Fruit fly (Drosophila melanogaster) whole organism: ENCODE data around the gene HP6.
A peak's percentile ranks its signal among the peaks of the same experiment; 100 is the strongest.

Source experiments
- CG8478 ChIP-seq: fragments of >200 bp; optimal IDR thresholded peaks from 2 replicates; lab custom pipeline; 2018; ENCODE audit warnings: inconsistent platforms
- Dll ChIP-seq: fragments of >200 bp; optimal IDR thresholded peaks from 2 replicates; lab custom pipeline; 2017
- EcR ChIP-seq, 2 experiments: fragments of >200 bp; optimal IDR thresholded peaks; 2 replicates each; lab custom pipeline; 2017; ENCODE audit warnings: missing biosample characterization in 2 of 2, missing genetic modification characterization in 2 of 2, missing genetic modification reagents in 2 of 2
- pan ChIP-seq: fragments of >200 bp; optimal IDR thresholded peaks from 2 replicates; lab custom pipeline; 2017
- psq ChIP-seq: fragments of >200 bp; optimal IDR thresholded peaks from 2 replicates; lab custom pipeline; 2017
- usp ChIP-seq: fragments of >200 bp; optimal IDR thresholded peaks from 2 replicates; lab custom pipeline; 2017; ENCODE audit warnings: missing biosample characterization, missing genetic modification characterization, mixed read lengths

Gene HP6

DNA sequence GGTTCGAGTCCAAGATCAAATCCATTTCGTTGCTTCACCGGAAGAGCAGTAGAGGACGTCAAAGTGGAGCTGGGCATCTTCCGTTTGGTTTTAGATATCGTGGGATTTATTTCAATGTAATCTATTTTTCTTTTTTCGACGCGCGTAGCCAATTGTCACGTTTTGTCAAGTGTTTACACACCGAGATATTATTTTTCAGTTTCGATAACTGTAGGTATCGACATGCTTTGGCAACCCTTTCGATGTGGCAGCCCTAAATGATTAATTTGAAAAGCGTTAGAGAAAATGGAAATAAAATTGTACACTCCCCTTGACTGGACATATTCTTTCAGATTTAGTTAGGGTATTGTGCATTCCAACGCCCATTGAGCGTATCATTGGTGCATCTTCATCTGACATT is at the start of gene HP6:
HP6 (minus strand) TSS at position 192 of the 400 bp plus-strand sequence.
- no peak for TF ChIP-seq usp (GFP tag; lab: Kevin White, UChicago)
- TF ChIP-seq CG8478 (lab: Kevin White, UChicago) = no peak
- no peak for TF ChIP-seq EcR (GFP tag; optimal IDR thresholded peaks at IDR 0.05; lab: Kevin White, UChicago)
- TF ChIP-seq psq = no peak
- TF ChIP-seq pan (lab: Kevin White, UChicago) = no peak
- TF ChIP-seq Dll = no peak

DNA sequence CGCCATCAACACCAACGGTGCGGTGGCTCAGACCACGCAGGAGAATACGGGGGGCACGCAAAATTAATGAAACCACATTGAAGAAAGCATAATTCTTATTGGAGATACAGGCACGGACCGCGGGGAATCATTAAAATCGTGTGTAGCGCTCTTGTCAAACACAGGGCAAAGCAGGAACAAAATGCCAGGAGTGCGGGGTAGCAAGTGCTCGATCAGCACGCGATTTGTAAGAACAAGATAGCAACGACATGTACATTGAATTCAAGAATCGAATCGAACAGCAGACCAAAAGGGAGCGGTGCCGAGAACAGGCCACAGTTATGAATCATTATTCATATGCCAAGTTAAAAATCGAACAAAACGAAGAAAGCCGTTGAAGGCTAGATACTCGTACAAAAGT is 49.0 kb upstream of the HP6 start:
- TF ChIP-seq pan (lab: Kevin White, UChicago) (no peak), usp (GFP tag; lab: Kevin White, UChicago) (no peak), CG8478 (lab: Kevin White, UChicago) (no peak), EcR (GFP tag; optimal IDR thresholded peaks at IDR 0.05; lab: Kevin White, UChicago) (no peak)

DNA sequence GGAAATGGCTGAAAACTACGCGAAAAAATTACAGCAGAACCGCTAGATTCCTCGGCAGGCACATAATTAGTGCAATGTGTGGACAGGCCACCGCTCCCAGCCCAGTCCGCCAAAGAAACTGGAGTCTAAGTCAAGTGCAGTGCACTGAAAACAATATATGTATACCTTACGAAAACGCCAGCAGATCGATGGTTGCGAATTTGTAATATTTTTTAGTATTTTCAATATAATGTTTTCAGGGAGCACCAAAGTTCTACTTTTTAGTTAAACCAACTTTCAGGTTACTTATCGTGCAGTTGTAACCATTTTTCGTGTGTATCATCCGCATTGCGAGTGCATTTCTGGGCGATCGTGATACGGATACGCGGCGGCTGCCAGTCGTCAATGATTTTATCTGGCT is 43.9 kb upstream of the HP6 start:
- TF ChIP-seq Dll (no peak), usp (GFP tag; lab: Kevin White, UChicago) (no peak), pan (lab: Kevin White, UChicago) (no peak), psq (no peak), CG8478 (lab: Kevin White, UChicago) (no peak), EcR (GFP tag; optimal IDR thresholded peaks at IDR 0.05; lab: Kevin White, UChicago) (no peak)

DNA sequence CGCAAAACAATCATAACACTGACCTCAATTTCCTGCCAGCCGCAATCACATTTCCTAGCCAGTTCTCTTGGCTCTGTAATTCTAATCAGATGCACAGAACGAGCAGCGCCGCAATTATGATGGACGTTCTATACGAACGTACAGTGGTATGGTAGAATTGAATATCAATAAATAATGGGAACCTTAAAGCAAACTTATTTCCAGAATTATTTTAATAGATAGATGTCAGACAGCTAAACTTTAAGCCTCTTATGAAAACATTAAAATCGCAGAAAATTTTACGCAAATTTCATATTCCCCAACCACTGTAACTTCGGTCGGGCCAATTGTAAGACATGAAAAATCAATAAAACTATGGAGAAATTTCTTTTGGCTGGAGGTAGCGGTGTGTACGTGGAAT is 41.2 kb upstream of the HP6 start:
- no peak for TF ChIP-seq psq
- TF ChIP-seq Dll = no peak
- TF ChIP-seq pan (lab: Kevin White, UChicago) = no peak
- no peak for TF ChIP-seq usp (GFP tag; lab: Kevin White, UChicago)
- TF ChIP-seq CG8478 (lab: Kevin White, UChicago) = no peak
- TF ChIP-seq EcR (GFP tag; optimal IDR thresholded peaks at IDR 0.05; lab: Kevin White, UChicago) = no peak

DNA sequence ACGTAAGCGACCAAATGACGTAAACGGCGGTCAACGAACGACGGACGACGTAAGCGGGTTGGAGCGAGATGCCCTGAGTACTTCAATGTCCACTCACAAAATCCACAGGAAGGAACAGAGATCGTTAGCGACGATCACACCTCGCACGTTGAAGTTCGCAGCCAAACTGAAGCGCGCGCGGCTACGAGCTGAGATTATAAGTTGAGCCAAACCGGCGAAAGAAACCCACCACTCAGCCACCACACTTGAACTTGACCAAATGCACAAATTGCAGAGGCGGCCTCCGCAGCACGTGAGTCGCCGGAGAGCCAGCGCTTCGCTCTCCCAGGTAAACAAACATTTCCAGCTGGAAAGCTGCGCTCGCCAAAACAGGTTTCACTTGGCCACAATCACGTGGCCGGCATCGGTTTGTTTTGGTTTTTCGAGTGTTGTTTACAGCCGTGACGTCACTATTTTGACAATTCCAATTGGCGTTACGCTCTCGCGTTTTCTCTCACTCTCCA is 36.2 kb upstream of the HP6 start, which contains the start of gene dpy:
dpy (minus strand) TSS at position 161 of the 503 bp plus-strand sequence.
- TF ChIP-seq EcR (GFP tag; optimal IDR thresholded peaks at IDR 0.05; lab: Kevin White, UChicago) (peak in 1 of 2 experiments; percentile 74), CG8478 (lab: Kevin White, UChicago) (no peak)

DNA sequence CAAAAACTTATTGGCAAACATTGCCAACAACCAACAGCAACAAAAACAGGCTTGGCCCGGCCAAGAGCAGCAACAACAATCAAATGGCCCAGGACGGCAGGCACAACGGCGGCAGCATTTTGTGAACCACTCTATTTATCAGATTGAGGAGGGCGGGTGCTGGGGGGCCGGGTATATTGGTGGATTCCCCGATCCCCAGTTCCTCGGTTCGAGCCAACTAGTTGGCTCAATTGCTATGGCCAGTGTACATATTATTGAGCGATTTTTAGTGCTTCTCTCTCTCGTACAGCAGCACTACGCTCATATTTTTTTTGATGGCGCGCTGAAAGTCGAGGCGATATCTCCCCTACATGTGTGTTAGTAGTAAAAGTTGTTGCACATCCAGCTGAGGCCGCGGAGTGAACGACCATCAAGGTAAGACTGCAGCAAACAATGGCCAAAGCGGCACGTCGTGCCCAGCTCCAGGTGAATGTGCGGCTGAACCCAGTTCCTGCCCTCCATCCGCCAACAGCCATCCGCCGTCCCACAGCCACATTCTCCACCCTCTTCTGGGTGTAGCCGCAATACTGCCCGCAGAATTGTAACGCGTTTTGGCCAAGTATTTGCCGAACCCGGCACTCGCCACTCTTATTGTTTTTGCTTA is 21.9 kb upstream of the HP6 start:
- TF ChIP-seq pan (lab: Kevin White, UChicago) = no peak
- TF ChIP-seq EcR (GFP tag; optimal IDR thresholded peaks at IDR 0.05; lab: Kevin White, UChicago) = peak in 1 of 2 experiments; percentile 55

DNA sequence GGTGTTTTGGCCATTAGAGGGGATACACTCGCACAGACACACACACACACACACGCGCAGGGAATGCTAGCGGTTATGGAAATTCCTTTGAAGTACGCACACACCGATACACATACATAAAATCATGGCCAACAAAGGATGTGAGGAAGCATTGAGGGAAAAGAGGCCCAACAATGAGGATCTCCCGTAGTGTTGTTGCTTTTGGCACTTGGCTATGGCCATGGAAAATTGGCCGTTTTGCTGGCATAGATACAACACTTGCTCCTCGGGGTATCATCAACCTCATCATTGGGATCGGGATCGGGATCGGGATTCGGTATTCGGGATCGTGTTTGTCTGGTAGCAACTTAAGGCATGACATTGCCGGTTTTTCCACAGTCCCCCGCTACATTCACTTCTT is 19.6 kb upstream of the HP6 start:
- TF ChIP-seq psq (no peak), CG8478 (lab: Kevin White, UChicago) (no peak), EcR (GFP tag; optimal IDR thresholded peaks at IDR 0.05; lab: Kevin White, UChicago) (peak in 1 of 2 experiments; percentile 15), pan (lab: Kevin White, UChicago) (no peak), usp (GFP tag; lab: Kevin White, UChicago) (no peak), Dll (no peak)

DNA sequence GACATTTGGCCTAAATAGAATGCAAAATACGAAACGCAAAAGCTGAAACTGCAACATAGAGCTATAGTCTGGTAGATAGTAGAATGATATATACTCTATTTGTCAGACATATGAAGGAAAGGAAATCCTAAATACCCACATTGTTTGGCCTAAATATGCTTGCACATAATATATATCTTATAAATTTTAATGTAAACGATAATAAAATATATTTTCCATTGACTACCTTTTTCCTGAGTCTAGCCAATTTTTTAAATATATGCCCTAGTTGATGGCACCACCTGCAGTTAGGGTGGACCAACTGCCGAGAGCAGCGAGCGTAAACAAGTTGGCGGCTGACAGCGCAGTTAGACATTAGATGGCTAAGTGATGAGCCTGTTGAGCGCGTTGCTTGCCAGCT is 18.7 kb upstream of the HP6 start:
- no peak for TF ChIP-seq EcR (GFP tag; optimal IDR thresholded peaks at IDR 0.05; lab: Kevin White, UChicago)
- no peak for TF ChIP-seq psq
- TF ChIP-seq pan (lab: Kevin White, UChicago) = no peak
- TF ChIP-seq CG8478 (lab: Kevin White, UChicago) = no peak
- TF ChIP-seq usp (GFP tag; lab: Kevin White, UChicago) = no peak
- no peak for TF ChIP-seq Dll

DNA sequence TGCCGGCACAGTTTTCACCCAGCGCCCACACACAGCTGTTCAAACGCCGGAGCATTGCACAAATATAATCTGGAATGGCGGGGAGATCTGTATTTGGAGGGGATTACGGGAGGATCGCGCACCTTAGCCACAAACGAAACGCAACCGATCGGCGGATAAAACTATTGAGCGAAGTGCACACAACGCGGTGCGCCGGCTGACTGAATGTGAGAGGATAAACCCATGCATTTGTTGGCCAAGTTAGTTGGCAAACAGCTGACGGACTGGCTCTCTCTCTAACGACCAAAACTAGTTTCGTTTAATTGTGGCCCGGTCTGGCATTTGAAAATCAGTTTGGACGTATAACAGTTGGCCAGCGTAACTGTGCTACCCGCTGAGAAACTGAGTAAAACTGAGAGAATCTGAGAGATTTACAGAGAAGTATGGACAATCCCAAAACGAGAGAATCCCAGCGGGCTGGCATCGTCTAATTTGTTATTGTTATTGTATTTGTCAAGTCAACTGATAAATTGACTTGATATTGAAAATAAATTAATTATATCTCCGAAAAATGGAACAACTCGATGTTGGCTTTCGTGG is 16.9 kb upstream of the HP6 start:
- TF ChIP-seq Dll (no peak), usp (GFP tag; lab: Kevin White, UChicago) (no peak), CG8478 (lab: Kevin White, UChicago) (no peak)

DNA sequence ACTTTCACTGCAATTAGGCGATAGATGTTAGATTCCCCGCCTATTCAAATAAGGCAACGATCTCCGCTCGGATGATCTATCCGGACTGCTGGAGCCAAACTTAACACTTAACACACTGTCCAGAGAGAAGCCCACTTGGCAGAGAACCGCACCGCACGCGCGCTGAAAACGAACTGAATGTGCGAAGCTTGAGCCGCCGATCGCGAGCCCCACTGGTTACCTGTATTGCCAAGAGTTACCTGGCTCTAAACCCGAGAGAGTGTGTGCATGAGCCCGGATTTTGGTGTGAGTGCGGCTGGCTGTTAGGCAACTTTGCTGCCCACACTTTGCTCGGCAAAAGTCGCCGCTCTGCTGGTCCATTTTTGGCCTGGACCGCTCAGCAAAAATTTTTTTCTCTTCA is 13.8 kb upstream of the HP6 start:
- TF ChIP-seq usp (GFP tag; lab: Kevin White, UChicago) (no peak), psq (no peak), EcR (GFP tag; optimal IDR thresholded peaks at IDR 0.05; lab: Kevin White, UChicago) (no peak), Dll (no peak)

DNA sequence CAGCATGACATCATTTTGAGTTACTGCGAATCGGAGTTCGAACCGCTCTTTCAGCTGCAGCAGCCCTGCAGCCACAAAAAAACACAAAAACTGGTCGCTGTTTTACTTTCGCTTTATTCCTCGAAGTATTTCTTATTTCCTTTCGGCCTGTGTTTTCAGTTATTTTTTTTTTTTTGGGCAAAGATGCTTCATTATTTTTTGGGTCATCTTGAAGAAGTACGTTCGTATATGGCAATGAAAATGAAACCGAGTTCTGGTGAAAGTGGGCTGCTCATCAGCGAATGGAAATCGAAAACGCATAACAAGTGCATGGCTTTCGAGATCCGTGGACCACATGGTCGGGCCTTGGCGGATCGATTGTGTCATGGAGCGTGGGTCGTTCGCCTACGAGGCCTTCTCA is 10.8 kb upstream of the HP6 start:
- no peak for TF ChIP-seq Dll
- TF ChIP-seq pan (lab: Kevin White, UChicago) = no peak
- TF ChIP-seq EcR (GFP tag; optimal IDR thresholded peaks at IDR 0.05; lab: Kevin White, UChicago) = no peak
- no peak for TF ChIP-seq CG8478 (lab: Kevin White, UChicago)
- TF ChIP-seq psq = no peak
- TF ChIP-seq usp (GFP tag; lab: Kevin White, UChicago) = no peak

DNA sequence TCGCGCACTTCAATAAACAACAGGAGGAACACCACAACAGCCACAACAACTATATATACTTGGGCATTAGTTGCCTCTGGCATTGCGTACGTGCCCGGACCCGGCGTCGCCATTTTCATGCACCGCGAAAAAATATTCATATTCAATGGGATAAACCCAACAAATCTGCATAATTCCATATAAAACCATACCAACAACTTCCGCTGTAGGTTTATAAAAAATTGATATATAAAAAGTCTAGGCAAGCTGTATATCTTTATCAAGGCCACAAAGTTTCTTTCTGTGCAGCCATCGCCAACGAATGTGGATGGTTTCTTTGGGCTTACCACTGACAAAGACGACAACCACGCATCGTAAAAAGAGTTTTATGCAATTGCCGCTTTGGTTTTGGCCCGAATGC is 5.3 kb upstream of the HP6 start:
- TF ChIP-seq CG8478 (lab: Kevin White, UChicago) (no peak), pan (lab: Kevin White, UChicago) (no peak), EcR (GFP tag; optimal IDR thresholded peaks at IDR 0.05; lab: Kevin White, UChicago) (no peak), psq (no peak), usp (GFP tag; lab: Kevin White, UChicago) (no peak), Dll (no peak)

DNA sequence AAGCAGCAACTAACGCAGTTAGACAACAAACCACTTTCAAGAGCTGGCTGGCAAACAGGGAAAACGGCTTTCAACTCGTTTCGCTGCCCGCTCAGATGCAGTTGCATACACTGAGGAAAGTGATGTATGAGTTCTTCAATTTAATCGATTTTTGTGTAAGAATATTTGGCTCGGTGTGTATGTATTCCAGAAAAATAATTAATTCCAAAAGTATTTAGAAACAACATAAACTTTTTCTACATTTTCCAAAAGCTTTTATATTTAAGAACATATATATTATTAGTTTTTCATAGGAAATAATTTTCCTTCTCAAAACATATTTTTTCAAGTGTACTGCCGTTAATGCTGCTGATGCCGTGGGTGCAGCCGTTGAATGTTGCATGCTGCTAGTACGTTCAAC is 956 bp upstream of the HP6 start:
- no peak for TF ChIP-seq psq
- no peak for TF ChIP-seq CG8478 (lab: Kevin White, UChicago)
- no peak for TF ChIP-seq EcR (GFP tag; optimal IDR thresholded peaks at IDR 0.05; lab: Kevin White, UChicago)
- TF ChIP-seq usp (GFP tag; lab: Kevin White, UChicago) = no peak
- TF ChIP-seq pan (lab: Kevin White, UChicago) = no peak
- TF ChIP-seq Dll = no peak
